Fruit fly (Drosophila melanogaster): ENCODE data around the gene Dph4.

DNA sequence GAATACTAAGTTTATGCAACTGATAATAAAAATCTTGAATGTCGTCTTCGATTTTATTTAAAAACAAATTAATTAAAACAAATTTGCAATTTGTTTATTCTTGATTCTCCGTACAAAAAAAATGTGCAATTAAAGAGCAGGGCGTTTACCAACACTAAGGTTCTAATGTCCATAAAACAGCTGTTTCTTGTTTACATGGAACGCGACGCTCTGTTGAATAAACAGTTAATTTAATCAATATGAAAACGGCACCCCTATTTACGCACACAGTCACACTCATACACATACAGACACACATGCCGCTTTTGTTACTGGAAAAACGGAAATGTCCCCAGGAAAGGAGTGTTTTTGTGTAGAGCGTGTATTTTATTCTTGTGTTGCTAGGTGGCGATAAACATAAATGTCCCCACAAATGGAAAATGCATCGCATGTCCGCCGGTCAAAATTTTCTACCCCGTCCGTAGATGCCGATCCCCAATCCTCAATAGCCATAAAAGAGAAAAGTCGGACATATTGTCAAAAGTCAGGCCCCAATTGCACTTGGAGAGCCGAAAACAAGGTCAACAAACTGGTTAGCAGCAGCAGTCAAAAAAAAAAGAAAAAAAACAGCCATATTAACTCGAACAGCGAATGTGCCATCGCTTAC is 817 bp downstream of the Dph4 start:
- TF ChIP-seq odd (GFP tag; optimal IDR thresholded peaks at IDR 0.05) (peak; percentile 83), Nf-YA (GFP tag; IDR thresholded peaks at IDR 0.05) (no peak), twi (tag; optimal IDR thresholded peaks at IDR 0.05) (peak; percentile 72), CG2875 (GFP tag; optimal IDR thresholded peaks at IDR 0.05) (peak; percentile 91), Asciz (GFP tag; optimal IDR thresholded peaks at IDR 0.05) (peak; percentile 91), CG17612 (GFP tag; IDR thresholded peaks at IDR 0.05) (no peak), CG11696 (GFP tag; IDR thresholded peaks at IDR 0.05) (no peak), pan (optimal IDR thresholded peaks at IDR 0.05) (no peak), pan (GFP tag; optimal IDR thresholded peaks at IDR 0.05 in 1 of 2, IDR thresholded peaks at IDR 0.05 in 1 of 2) (no peak), CkIIα-i1 (GFP tag; IDR thresholded peaks at IDR 0.05) (no peak)
